Fruit fly (Drosophila melanogaster) whole organism, embryonic: ENCODE measurements around the gene AP-2mu.

ENCODE experiments used
- Aef1 ChIP-seq: fragments of 200-800 bp; sonication (Bioruptor generic); IDR thresholded peaks from 3 replicates; pipeline ENCODE4 v1.3.6; 2022; ENCODE audit warnings: missing biosample characterization, missing genetic modification characterization
- CG10147 ChIP-seq: fragments of 200-800 bp; sonication (Bioruptor generic); optimal IDR thresholded peaks from 2 replicates; lab custom pipeline; 2019; ENCODE audit warnings: missing biosample characterization, mild to moderate bottlenecking, missing genetic modification characterization, moderate library complexity
- CG10267 ChIP-seq: fragments of 200-800 bp; sonication (Bioruptor generic); optimal IDR thresholded peaks from 2 replicates; lab custom pipeline; 2018; ENCODE audit warnings: missing biosample characterization, mild to moderate bottlenecking, missing genetic modification characterization, moderate library complexity
- CG10654 ChIP-seq: fragments of 200-800 bp; sonication (Bioruptor generic); optimal IDR thresholded peaks from 2 replicates; lab custom pipeline; 2016; ENCODE audit warnings: missing biosample characterization, missing genetic modification characterization
- CG10959 ChIP-seq: fragments of 200-800 bp; sonication (Bioruptor generic); IDR thresholded peaks from 2 replicates; pipeline ENCODE4 v1.3.6; 2022; ENCODE audit warnings: missing biosample characterization, missing genetic modification characterization
- CG11456 ChIP-seq: fragments of 200-800 bp; sonication (Bioruptor generic); IDR thresholded peaks from 3 replicates; pipeline ENCODE4 v1.3.6; 2022; ENCODE audit warnings: missing biosample characterization, missing genetic modification characterization
- CG14014 ChIP-seq: fragments of 200-800 bp; sonication (Bioruptor generic); IDR thresholded peaks from 2 replicates; pipeline ENCODE4 v1.3.6; 2022; ENCODE audit warnings: missing biosample characterization, missing genetic modification characterization
- CG14710 ChIP-seq: fragments of 200-800 bp; sonication (Bioruptor generic); optimal IDR thresholded peaks from 3 replicates; lab custom pipeline; 2019; ENCODE audit warnings: missing biosample characterization, mild to moderate bottlenecking, missing genetic modification characterization, moderate library complexity
- CG15073 ChIP-seq: fragments of 200-800 bp; sonication (Bioruptor generic); optimal IDR thresholded peaks from 2 replicates; lab custom pipeline; 2016; ENCODE audit warnings: missing biosample characterization, missing genetic modification characterization
- CG15514 ChIP-seq: fragments of 200-800 bp; sonication (Bioruptor generic); optimal IDR thresholded peaks from 3 replicates; lab custom pipeline; 2017; ENCODE audit warnings: missing biosample characterization, missing genetic modification characterization, mild to moderate bottlenecking, moderate library complexity, missing genetic modification reagents
- CG1603 ChIP-seq: fragments of 200-800 bp; sonication (Bioruptor generic); optimal IDR thresholded peaks from 2 replicates; lab custom pipeline; 2019; ENCODE audit warnings: missing biosample characterization, mild to moderate bottlenecking, missing genetic modification characterization, moderate library complexity
- CG1647 ChIP-seq: fragments of 200-800 bp; sonication (Bioruptor generic); optimal IDR thresholded peaks from 3 replicates; lab custom pipeline; 2016; ENCODE audit warnings: missing biosample characterization, missing genetic modification characterization
- CG16779 ChIP-seq: fragments of 200-800 bp; sonication (Bioruptor generic); IDR thresholded peaks from 2 replicates; pipeline ENCODE4 v1.3.6; 2022; ENCODE audit warnings: missing biosample characterization, missing genetic modification characterization
- CG17186 ChIP-seq: fragments of 200-800 bp; sonication (Bioruptor generic); optimal IDR thresholded peaks from 3 replicates; lab custom pipeline; 2017; ENCODE audit warnings: missing biosample characterization, missing genetic modification reagents, missing genetic modification characterization
- CG18619 ChIP-seq: fragments of 200-800 bp; sonication (Bioruptor generic); optimal IDR thresholded peaks from 3 replicates; lab custom pipeline; 2017; ENCODE audit warnings: missing biosample characterization, mild to moderate bottlenecking, missing genetic modification characterization
- CG3163 ChIP-seq: fragments of 200-800 bp; sonication (Bioruptor generic); optimal IDR thresholded peaks from 3 replicates; lab custom pipeline; 2016; ENCODE audit warnings: missing biosample characterization, missing genetic modification characterization
- CG34224 ChIP-seq: fragments of 200-800 bp; sonication (Bioruptor generic); IDR thresholded peaks from 3 replicates; pipeline ENCODE4 v1.3.6; 2022; ENCODE audit warnings: missing biosample characterization, missing genetic modification characterization; ENCODE audit not compliant: partially characterized antibody
- CG7556 ChIP-seq: fragments of 200-800 bp; sonication (Bioruptor generic); optimal IDR thresholded peaks from 2 replicates; lab custom pipeline; 2017; ENCODE audit warnings: missing biosample characterization, mild to moderate bottlenecking, missing genetic modification characterization
- CG7839 ChIP-seq: fragments of 200-800 bp; sonication (Bioruptor generic); optimal IDR thresholded peaks from 3 replicates; lab custom pipeline; 2018; ENCODE audit warnings: missing biosample characterization, mild to moderate bottlenecking, missing genetic modification characterization, moderate library complexity
- CG8359 ChIP-seq: fragments of 200-800 bp; sonication (Bioruptor generic); optimal IDR thresholded peaks from 2 replicates; lab custom pipeline; 2017; ENCODE audit warnings: missing biosample characterization, mild to moderate bottlenecking, missing genetic modification characterization, borderline replicate concordance
- Dip3 ChIP-seq: fragments of 200-800 bp; sonication (Bioruptor generic); optimal IDR thresholded peaks from 3 replicates; lab custom pipeline; 2016; ENCODE audit warnings: missing biosample characterization, missing genetic modification characterization
- Doc2 ChIP-seq: fragments of 200-800 bp; sonication (Bioruptor generic); IDR thresholded peaks from 2 replicates; pipeline ENCODE4 v1.3.6; 2022; ENCODE audit warnings: missing biosample characterization, missing genetic modification characterization
- Drgx ChIP-seq: fragments of 200-800 bp; sonication (Bioruptor generic); IDR thresholded peaks from 2 replicates; pipeline ENCODE4 v1.3.6; 2022; ENCODE audit warnings: missing biosample characterization, missing genetic modification characterization
- Gsc ChIP-seq: fragments of 200-800 bp; sonication (Bioruptor generic); IDR thresholded peaks from 2 replicates; pipeline ENCODE4 v1.3.6; 2022; ENCODE audit warnings: missing biosample characterization, missing genetic modification characterization
- Lhr ChIP-seq: fragments of 200-800 bp; sonication (Bioruptor generic); optimal IDR thresholded peaks from 3 replicates; lab custom pipeline; 2017; ENCODE audit warnings: mild to moderate bottlenecking, missing biosample characterization, missing genetic modification reagents, missing genetic modification characterization
- MBD-R2 ChIP-seq: fragments of 200-800 bp; sonication (Bioruptor generic); IDR thresholded peaks from 2 replicates; pipeline ENCODE4 v1.3.6; 2022; ENCODE audit warnings: missing biosample characterization, missing genetic modification characterization
- Myb ChIP-seq: fragments of 200-800 bp; sonication (Bioruptor generic); optimal IDR thresholded peaks from 2 replicates; lab custom pipeline; 2016; ENCODE audit warnings: missing biosample characterization, missing genetic modification characterization
- NfI ChIP-seq: fragments of 200-800 bp; sonication (Bioruptor generic); optimal IDR thresholded peaks from 3 replicates; lab custom pipeline; 2018; ENCODE audit warnings: missing biosample characterization, mild to moderate bottlenecking, missing genetic modification characterization, moderate library complexity
- Oaz ChIP-seq: fragments of 200-800 bp; sonication (Bioruptor generic); IDR thresholded peaks from 2 replicates; pipeline ENCODE4 v1.3.6; 2022; ENCODE audit warnings: missing biosample characterization, missing genetic modification characterization
- bowl ChIP-seq: fragments of 200-800 bp; sonication (Bioruptor generic); IDR thresholded peaks from 2 replicates; pipeline ENCODE4 v1.3.6; 2022; ENCODE audit warnings: missing biosample characterization, missing genetic modification characterization
- cad ChIP-seq: fragments of >200 bp; optimal IDR thresholded peaks from 2 replicates; lab custom pipeline; 2017; ENCODE audit warnings: missing biosample characterization, missing genetic modification characterization
- chinmo ChIP-seq: fragments of 200-800 bp; sonication (Bioruptor generic); IDR thresholded peaks from 4 replicates; pipeline ENCODE4 v1.3.6; 2022; ENCODE audit warnings: missing biosample characterization, missing genetic modification characterization; ENCODE audit not compliant: partially characterized antibody
- chn ChIP-seq: fragments of 200-800 bp; sonication (Bioruptor generic); optimal IDR thresholded peaks from 2 replicates; lab custom pipeline; 2016; ENCODE audit warnings: missing biosample characterization, missing genetic modification characterization
- crc ChIP-seq: fragments of 200-800 bp; sonication (Bioruptor generic); optimal IDR thresholded peaks from 2 replicates; lab custom pipeline; 2016; ENCODE audit warnings: missing biosample characterization, missing genetic modification characterization
- cwo ChIP-seq: fragments of 200-800 bp; sonication (Bioruptor generic); optimal IDR thresholded peaks from 3 replicates; lab custom pipeline; 2017; ENCODE audit warnings: missing biosample characterization, missing genetic modification characterization, mild to moderate bottlenecking, moderate library complexity, missing genetic modification reagents
- dysf ChIP-seq: fragments of 200-800 bp; sonication (Bioruptor generic); IDR thresholded peaks from 3 replicates; pipeline ENCODE4 v1.3.6; 2022; ENCODE audit warnings: missing biosample characterization, missing genetic modification characterization
- gem ChIP-seq: fragments of 200-800 bp; sonication (Bioruptor generic); optimal IDR thresholded peaks from 2 replicates; lab custom pipeline; 2019; ENCODE audit warnings: missing biosample characterization, mild to moderate bottlenecking, missing genetic modification characterization, moderate library complexity
- grn ChIP-seq: fragments of 200-800 bp; sonication (Bioruptor generic); optimal IDR thresholded peaks from 3 replicates; lab custom pipeline; 2017; ENCODE audit warnings: missing biosample characterization, missing genetic modification characterization
- ham ChIP-seq: fragments of 200-800 bp; sonication (Bioruptor generic); IDR thresholded peaks from 2 replicates; pipeline ENCODE4 v1.3.6; 2022; ENCODE audit warnings: missing biosample characterization, missing genetic modification characterization
- hbn ChIP-seq: fragments of 200-800 bp; sonication (Bioruptor generic); IDR thresholded peaks from 2 replicates; pipeline ENCODE4 v1.3.6; 2022; ENCODE audit warnings: missing biosample characterization, missing genetic modification characterization; ENCODE audit not compliant: partially characterized antibody
- inv ChIP-seq: fragments of 200-800 bp; sonication (Bioruptor generic); IDR thresholded peaks from 2 replicates; pipeline ENCODE4 v1.3.6; 2022; ENCODE audit warnings: missing biosample characterization, missing genetic modification characterization; ENCODE audit not compliant: partially characterized antibody
- jing ChIP-seq: fragments of 200-800 bp; sonication (Bioruptor generic); optimal IDR thresholded peaks from 2 replicates; lab custom pipeline; 2018; ENCODE audit warnings: missing biosample characterization, mild to moderate bottlenecking, missing genetic modification characterization
- lbe ChIP-seq: fragments of 200-800 bp; sonication (Bioruptor generic); optimal IDR thresholded peaks from 2 replicates; lab custom pipeline; 2016; ENCODE audit warnings: missing biosample characterization, mild to moderate bottlenecking, missing genetic modification characterization
- odd ChIP-seq: fragments of 200-800 bp; sonication (Bioruptor generic); optimal IDR thresholded peaks from 2 replicates; lab custom pipeline; 2017; ENCODE audit warnings: missing biosample characterization, mild to moderate bottlenecking, missing genetic modification characterization
- pita ChIP-seq: fragments of 200-800 bp; sonication (Bioruptor generic); optimal IDR thresholded peaks from 2 replicates; lab custom pipeline; 2017; ENCODE audit warnings: missing biosample characterization, mild to moderate bottlenecking, missing genetic modification characterization
- pzg ChIP-seq: fragments of 200-800 bp; sonication (Bioruptor generic); optimal IDR thresholded peaks from 3 replicates; lab custom pipeline; 2018; ENCODE audit warnings: missing biosample characterization, mild to moderate bottlenecking, missing genetic modification characterization, moderate library complexity
- repo ChIP-seq: fragments of 200-800 bp; sonication (Bioruptor generic); optimal IDR thresholded peaks from 2 replicates; lab custom pipeline; 2016; ENCODE audit warnings: missing biosample characterization, missing genetic modification characterization
- schlank ChIP-seq: fragments of 200-800 bp; sonication (Bioruptor generic); optimal IDR thresholded peaks from 2 replicates; lab custom pipeline; 2018; ENCODE audit warnings: missing biosample characterization, mild to moderate bottlenecking, missing genetic modification characterization
- scrt ChIP-seq: fragments of 200-800 bp; sonication (Bioruptor generic); optimal IDR thresholded peaks from 2 replicates; lab custom pipeline; 2018; ENCODE audit warnings: missing biosample characterization, mild to moderate bottlenecking, missing genetic modification characterization, moderate library complexity
- slbo ChIP-seq: fragments of 200-800 bp; sonication (Bioruptor generic); IDR thresholded peaks from 2 replicates; pipeline ENCODE4 v1.3.6; 2022; ENCODE audit warnings: missing biosample characterization, missing genetic modification characterization
- tap ChIP-seq: fragments of 200-800 bp; optimal IDR thresholded peaks from 3 replicates; lab custom pipeline; 2019; ENCODE audit warnings: missing biosample characterization, mild to moderate bottlenecking, missing genetic modification characterization, moderate library complexity

Gene AP-2mu

DNA sequence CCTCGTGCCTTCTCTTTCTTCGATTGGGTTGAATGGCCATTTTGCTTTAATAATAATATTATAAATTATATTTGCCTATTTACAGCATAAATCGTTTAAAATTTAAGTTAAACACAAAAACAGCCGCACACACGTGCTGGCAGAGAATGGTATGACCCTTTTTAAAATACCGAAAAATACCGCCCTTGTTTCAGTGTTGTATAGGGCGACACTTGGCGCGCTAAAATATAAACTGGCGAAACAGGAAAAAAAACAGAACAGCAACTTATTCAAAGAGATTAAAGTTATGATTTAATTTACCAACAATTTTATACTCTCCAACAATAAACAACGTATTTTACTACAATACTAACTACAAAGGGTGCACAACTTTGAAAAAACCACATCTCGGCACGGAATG, 15.8 kb upstream of the AP-2mu start, which contains the start of gene CG12499 (continued):
- TF ChIP-seq CG34224 (GFP tag; lab: Robert Waterston, UW), result no peak
- peak; percentile 89 for TF ChIP-seq CG10267 (tag; lab: Kevin White, UChicago)
- no peak for TF ChIP-seq CG3163 (GFP tag; lab: Kevin White, UChicago)
- no peak for TF ChIP-seq odd (GFP tag; lab: Kevin White, UChicago)
- TF ChIP-seq CG11456, result no peak
- TF ChIP-seq CG14014 (GFP tag; lab: Robert Waterston, UW), result no peak
- no peak for TF ChIP-seq CG10654
- no peak for TF ChIP-seq CG10147 (GFP tag; lab: Kevin White, UChicago)
- TF ChIP-seq CG18619 (GFP tag; lab: Kevin White, UChicago), result no peak
- no peak for TF ChIP-seq jing
- no peak for TF ChIP-seq Drgx
- no peak for TF ChIP-seq pita (GFP tag; lab: Kevin White, UChicago)
- no peak for TF ChIP-seq chn
- TF ChIP-seq CG1603 (tag; lab: Kevin White, UChicago), result no peak
- TF ChIP-seq Myb (GFP tag; lab: Kevin White, UChicago), result peak; percentile 31
- no peak for TF ChIP-seq tap (tag; lab: Kevin White, UChicago)
- TF ChIP-seq CG16779 (GFP tag; lab: Robert Waterston, UW), result no peak
- no peak for TF ChIP-seq CG8359 (GFP tag; lab: Kevin White, UChicago)
- peak; percentile 46 for TF ChIP-seq pzg (GFP tag; lab: Kevin White, UChicago)
- no peak for TF ChIP-seq dysf (GFP tag; lab: Robert Waterston, UW)
- no peak for TF ChIP-seq Gsc
- TF ChIP-seq CG10959 (GFP tag; lab: Robert Waterston, UW), result no peak
- TF ChIP-seq Oaz (GFP tag; lab: Robert Waterston, UW), result no peak
- TF ChIP-seq CG14710 (tag; lab: Kevin White, UChicago), result peak; percentile 41
- TF ChIP-seq CG7839 (tag; lab: Kevin White, UChicago), result no peak
- TF ChIP-seq NfI, result no peak
- peak; percentile 50; the same call in 1 of the 2 replicates for TF ChIP-seq MBD-R2 (GFP tag; lab: Robert Waterston, UW)
- no peak for TF ChIP-seq Dip3 (GFP tag; lab: Kevin White, UChicago)
- no peak for TF ChIP-seq gem (tag; lab: Kevin White, UChicago)
- TF ChIP-seq lbe (GFP tag; lab: Kevin White, UChicago), result no peak
- no peak; the same call in 1 of the 2 replicates for TF ChIP-seq slbo
- no peak for TF ChIP-seq Doc2 (GFP tag; lab: Robert Waterston, UW)
- TF ChIP-seq CG15514 (GFP tag; lab: Kevin White, UChicago), result peak; percentile 7
- TF ChIP-seq cwo (GFP tag; lab: Kevin White, UChicago), result peak; percentile 92

DNA sequence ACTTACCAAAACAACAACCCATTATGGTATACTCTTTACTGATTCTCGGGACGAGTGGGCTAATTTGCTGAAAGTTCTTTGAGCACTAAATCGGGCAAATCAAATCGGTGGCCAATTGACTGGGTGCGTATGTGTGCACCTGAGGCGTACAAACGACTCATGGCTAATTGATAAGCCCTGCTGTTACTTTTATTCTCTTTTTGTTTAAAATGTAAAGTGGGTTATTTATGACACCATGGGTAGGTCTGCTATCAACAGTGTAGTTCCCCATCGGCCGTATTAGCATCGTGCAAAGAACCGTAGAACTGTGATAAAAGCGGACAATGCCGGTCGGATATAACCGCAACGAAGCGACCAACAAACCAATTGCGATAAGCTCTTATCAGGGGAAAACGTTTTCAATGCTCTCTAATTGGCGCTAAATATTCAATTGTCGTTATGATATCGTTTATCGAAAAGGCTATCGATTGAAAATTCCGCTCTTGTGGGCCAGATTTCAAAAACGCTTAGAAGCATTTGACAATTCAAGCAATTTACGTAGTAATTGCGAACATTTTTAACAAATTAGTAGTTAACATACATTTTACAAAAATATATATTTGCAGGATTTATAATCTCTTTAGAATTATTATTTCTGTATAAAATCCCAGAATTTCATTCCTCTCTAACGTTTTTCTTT, 14.9 kb upstream of the AP-2mu start, which contains the start of gene CG34288:
Gene CG34288, minus strand, starts transcription at position 69 of the 679 bp plus-strand sequence.
- TF ChIP-seq schlank (tag; lab: Kevin White, UChicago) (no peak), CG17186 (GFP tag; lab: Kevin White, UChicago) (no peak), cad (GFP tag; lab: Kevin White, UChicago) (no peak), CG15073 (GFP tag; lab: Kevin White, UChicago) (no peak), ham (GFP tag; lab: Robert Waterston, UW) (peak; percentile 31; the same call in 1 of the 2 replicates), repo (no peak), CG10959 (GFP tag; lab: Robert Waterston, UW) (peak; percentile 33; the same call in 1 of the 2 replicates), CG7556 (peak; percentile 51), Lhr (GFP tag; lab: Kevin White, UChicago) (no peak), CG1647 (GFP tag; lab: Kevin White, UChicago) (no peak), grn (GFP tag; lab: Kevin White, UChicago) (no peak), hbn (GFP tag; lab: Robert Waterston, UW) (no peak), inv (GFP tag; lab: Robert Waterston, UW) (no peak), crc (GFP tag; lab: Kevin White, UChicago) (no peak), bowl (peak; percentile 31; the same call in 1 of the 2 replicates), chinmo (GFP tag; lab: Robert Waterston, UW) (no peak), scrt (no peak), Aef1 (GFP tag; lab: Robert Waterston, UW) (peak; percentile 48)
